Worm (Caenorhabditis elegans): ENCODE results near the gene F49C5.11.

- TF ChIP-seq pha-4 (tag; optimal IDR thresholded peaks at IDR 0.05) (no peak), hlh-1 (tag; optimal IDR thresholded peaks at IDR 0.05) (no peak), elt-1 (tag; optimal IDR thresholded peaks at IDR 0.05; ENCODE audit: borderline replicate concordance, insufficient read depth) (no peak), ztf-11 (tag; optimal IDR thresholded peaks at IDR 0.05) (no peak), nhr-12 (tag; optimal IDR thresholded peaks at IDR 0.05) (no peak), mep-1 (tag; optimal IDR thresholded peaks at IDR 0.05) (no peak), elt-3 (tag; optimal IDR thresholded peaks at IDR 0.05) (no peak), unc-39 (tag; optimal IDR thresholded peaks at IDR 0.05) (no peak), sptf-1 (tag; optimal IDR thresholded peaks at IDR 0.05) (no peak), nhr-28 (tag; optimal IDR thresholded peaks at IDR 0.05) (no peak), nhr-237 (tag; optimal IDR thresholded peaks at IDR 0.05) (no peak)
Observed at ce11 chrII:12506511-12506910, 49.2 kb upstream of the F49C5.11 start.
